Worm (Caenorhabditis elegans): Measurements from ENCODE around the gene F10E7.9.

- TF ChIP-seq nhr-11 (tag; optimal IDR thresholded peaks at IDR 0.05) (no peak), snpc-4 (tag; optimal IDR thresholded peaks at IDR 0.05) (no peak), lsy-2 (tag; optimal IDR thresholded peaks at IDR 0.05) (no peak), ztf-11 (tag; optimal IDR thresholded peaks at IDR 0.05) (no peak), aly-2 (tag; optimal IDR thresholded peaks at IDR 0.05) (no peak), lin-13 (GFP tag; optimal IDR thresholded peaks at IDR 0.05) (no peak), ceh-82 (tag; optimal IDR thresholded peaks at IDR 0.05) (no peak), lin-39 (tag; optimal IDR thresholded peaks at IDR 0.05) (no peak), alr-1 (tag; optimal IDR thresholded peaks at IDR 0.05) (no peak), R02D3.7 (tag; optimal IDR thresholded peaks at IDR 0.05) (no peak), nhr-23 (tag; optimal IDR thresholded peaks at IDR 0.05) (no peak), C34F6.9 (tag; optimal IDR thresholded peaks at IDR 0.05) (no peak)
Observed at ce11 chrII:7100838-7101237, 9.0 kb downstream of the F10E7.9 start, which contains the start of gene mmaa-1.

All from whole organism, L2 larva.